Fruit fly (Drosophila melanogaster) Kc167 (cell line): ENCODE results near the gene Ir8a.

Source experiments
- Myc ChIP-seq: fragments of >200 bp; optimal IDR thresholded peaks from 2 replicates; lab custom pipeline; 2017; ENCODE audit warnings: missing external identifiers
- Sin3A ChIP-seq: fragments of >200 bp; optimal IDR thresholded peaks from 2 replicates; lab custom pipeline; 2018; ENCODE audit warnings: missing external identifiers
- h ChIP-seq: fragments of >200 bp; optimal IDR thresholded peaks from 3 replicates; lab custom pipeline; 2018; ENCODE audit warnings: missing external identifiers
- insv ChIP-seq: fragments of >200 bp; optimal IDR thresholded peaks from 3 replicates; lab custom pipeline; 2018; ENCODE audit warnings: missing external identifiers
- psq ChIP-seq: fragments of >200 bp; optimal IDR thresholded peaks from 2 replicates; lab custom pipeline; 2017; ENCODE audit warnings: missing external identifiers
- ttk ChIP-seq: sonication (Bioruptor generic); optimal IDR thresholded peaks from 2 replicates; lab custom pipeline; 2017; ENCODE audit warnings: missing external identifiers

Ir8a gene

DNA sequence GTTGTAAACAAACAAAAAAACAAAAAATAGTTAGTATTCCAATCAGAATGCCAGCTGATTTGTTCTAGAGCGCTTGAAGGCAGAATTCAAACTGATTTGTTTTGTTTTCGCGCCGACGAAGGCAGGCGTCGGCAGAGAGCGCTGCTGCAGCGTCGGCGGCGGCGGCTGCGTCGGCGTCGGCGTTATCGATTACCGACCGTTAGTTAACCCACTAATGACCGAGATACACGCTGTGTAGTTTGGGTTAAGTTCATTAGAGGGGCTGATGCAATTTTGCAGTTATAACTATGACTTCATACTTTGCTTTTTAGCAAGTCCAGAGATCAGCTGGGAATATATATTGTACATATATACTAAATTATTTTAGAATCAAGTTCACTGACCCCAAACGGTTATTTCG is 13.2 kb downstream of the Ir8a start, which contains the start of gene t:
t (minus strand) TSS at position 76 of the 400 bp plus-strand sequence.
- no peak for TF ChIP-seq insv (lab: Kevin White, UChicago)
- no peak for TF ChIP-seq Myc (lab: Kevin White, UChicago)
- TF ChIP-seq psq (lab: Kevin White, UChicago) = no peak
- no peak for TF ChIP-seq Sin3A (lab: Kevin White, UChicago)
- TF ChIP-seq h (lab: Kevin White, UChicago) = no peak
- TF ChIP-seq ttk (lab: Kevin White, UChicago) = no peak

DNA sequence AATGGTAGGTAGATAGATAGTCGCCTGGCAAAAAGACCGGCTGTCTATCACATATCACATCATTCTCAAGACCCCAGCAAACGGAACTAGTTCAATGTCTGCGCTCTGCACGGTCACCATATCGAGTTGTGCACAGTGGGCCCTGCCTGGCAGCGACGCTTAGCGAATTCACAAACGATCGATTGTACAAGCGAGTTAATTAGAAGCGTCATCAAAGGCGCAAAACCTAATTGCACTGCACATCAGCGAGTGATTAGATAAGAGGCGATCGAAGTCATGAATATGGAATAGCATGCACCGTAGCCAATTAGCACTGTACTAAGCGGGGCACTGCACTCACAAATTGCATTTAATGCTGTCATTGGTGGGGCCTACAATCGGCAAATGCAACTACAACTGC is 16.0 kb downstream of the Ir8a start:
- TF ChIP-seq Sin3A (lab: Kevin White, UChicago) (no peak), ttk (lab: Kevin White, UChicago) (no peak), psq (lab: Kevin White, UChicago) (no peak), Myc (lab: Kevin White, UChicago) (no peak), h (lab: Kevin White, UChicago) (no peak), insv (lab: Kevin White, UChicago) (no peak)

DNA sequence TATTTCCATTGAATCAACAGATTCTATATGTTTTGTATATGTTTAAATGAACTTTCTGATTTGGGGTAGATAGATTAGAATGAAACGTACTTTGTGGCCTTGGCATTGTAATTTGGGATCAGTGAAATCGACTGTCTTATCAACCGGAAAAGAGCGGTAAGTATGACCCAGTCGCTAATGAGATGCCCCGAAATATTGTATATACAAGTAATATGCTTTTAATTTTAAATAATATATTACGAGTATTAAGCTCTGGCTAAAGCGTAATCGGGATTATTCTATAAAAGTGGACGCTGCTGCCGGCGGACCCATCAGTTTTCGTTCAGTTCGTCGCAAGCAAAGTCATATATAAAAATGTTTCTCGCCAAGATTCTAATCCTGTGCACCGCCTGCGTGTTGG is 19.8 kb downstream of the Ir8a start, which contains the start of gene CG15369:
CG15369 (plus strand) TSS at position 301 of the 400 bp plus-strand sequence.
- TF ChIP-seq Myc (lab: Kevin White, UChicago) = no peak
- no peak for TF ChIP-seq psq (lab: Kevin White, UChicago)
- TF ChIP-seq h (lab: Kevin White, UChicago) = no peak
- no peak for TF ChIP-seq insv (lab: Kevin White, UChicago)
- TF ChIP-seq Sin3A (lab: Kevin White, UChicago) = no peak
- TF ChIP-seq ttk (lab: Kevin White, UChicago) = no peak

DNA sequence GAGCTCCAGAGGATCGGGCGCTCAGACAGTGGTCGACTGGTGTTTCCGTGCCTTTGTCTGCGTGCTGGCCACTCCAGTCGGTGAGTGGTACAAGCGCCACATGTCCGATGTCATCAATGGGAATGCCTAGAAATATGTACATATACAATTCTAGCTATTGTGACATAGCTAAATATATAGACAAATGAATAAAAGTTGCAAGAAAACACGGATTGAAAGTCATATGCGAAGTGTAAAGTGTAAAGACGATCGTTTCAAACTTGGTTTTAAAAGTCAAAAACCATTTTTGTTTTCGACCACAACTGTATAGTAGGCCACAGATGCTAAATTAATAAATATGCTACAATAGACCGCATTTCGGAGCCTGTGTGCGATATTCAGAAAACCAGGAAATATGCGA is 20.9 kb downstream of the Ir8a start, which contains the start of gene CG15368:
CG15368 (plus strand) TSS at position 301 of the 400 bp plus-strand sequence.
- TF ChIP-seq ttk (lab: Kevin White, UChicago) = no peak
- TF ChIP-seq Sin3A (lab: Kevin White, UChicago) = no peak
- TF ChIP-seq Myc (lab: Kevin White, UChicago) = no peak
- TF ChIP-seq h (lab: Kevin White, UChicago) = no peak
- TF ChIP-seq psq (lab: Kevin White, UChicago) = no peak
- no peak for TF ChIP-seq insv (lab: Kevin White, UChicago)

DNA sequence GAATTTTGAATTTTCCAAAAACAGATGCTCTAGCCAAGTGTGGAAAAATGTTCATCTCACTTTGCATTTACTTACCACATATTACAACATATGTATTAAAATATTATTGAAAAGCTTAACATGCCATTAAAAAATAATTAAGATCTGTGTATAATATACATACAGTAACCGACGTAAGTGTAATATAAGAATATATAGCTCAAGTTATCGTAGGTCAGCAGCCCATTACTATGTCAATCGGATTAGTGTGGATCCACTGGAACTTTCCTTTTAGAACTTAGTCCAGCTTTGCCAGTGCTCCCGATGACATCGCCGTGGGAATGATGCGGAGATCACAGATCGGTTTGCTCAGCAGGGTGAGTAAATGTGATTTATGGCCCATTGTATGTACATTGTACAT is 21.8 kb downstream of the Ir8a start, which contains the start of gene Obp8a:
Obp8a (plus strand) TSS at position 301 of the 400 bp plus-strand sequence.
- no peak for TF ChIP-seq Sin3A (lab: Kevin White, UChicago)

DNA sequence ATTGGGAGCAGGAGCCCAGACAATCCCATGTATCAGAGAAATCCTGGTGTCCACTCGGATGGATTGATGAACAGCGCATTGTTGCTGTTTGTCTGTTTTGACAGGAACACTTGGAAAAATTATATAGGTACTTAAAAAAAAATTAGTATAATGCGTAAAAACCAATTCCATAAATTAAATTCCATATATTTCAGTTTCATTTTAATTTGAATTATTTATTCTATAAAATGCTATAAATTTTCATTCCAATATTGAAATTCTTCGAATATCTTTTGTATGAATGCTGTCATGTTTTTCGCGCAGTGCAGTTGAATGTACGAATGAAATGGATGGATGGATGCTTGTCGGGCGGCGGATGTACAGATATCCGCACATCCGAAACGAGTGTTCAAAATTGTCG is 25.6 kb downstream of the Ir8a start, which contains the start of gene SmydA-9:
SmydA-9 (minus strand) TSS at position 101 of the 400 bp plus-strand sequence.
- no peak for TF ChIP-seq insv (lab: Kevin White, UChicago)
- no peak for TF ChIP-seq ttk (lab: Kevin White, UChicago)
- no peak for TF ChIP-seq Sin3A (lab: Kevin White, UChicago)
- TF ChIP-seq psq (lab: Kevin White, UChicago) = no peak
- TF ChIP-seq h (lab: Kevin White, UChicago) = no peak
- TF ChIP-seq Myc (lab: Kevin White, UChicago) = no peak

DNA sequence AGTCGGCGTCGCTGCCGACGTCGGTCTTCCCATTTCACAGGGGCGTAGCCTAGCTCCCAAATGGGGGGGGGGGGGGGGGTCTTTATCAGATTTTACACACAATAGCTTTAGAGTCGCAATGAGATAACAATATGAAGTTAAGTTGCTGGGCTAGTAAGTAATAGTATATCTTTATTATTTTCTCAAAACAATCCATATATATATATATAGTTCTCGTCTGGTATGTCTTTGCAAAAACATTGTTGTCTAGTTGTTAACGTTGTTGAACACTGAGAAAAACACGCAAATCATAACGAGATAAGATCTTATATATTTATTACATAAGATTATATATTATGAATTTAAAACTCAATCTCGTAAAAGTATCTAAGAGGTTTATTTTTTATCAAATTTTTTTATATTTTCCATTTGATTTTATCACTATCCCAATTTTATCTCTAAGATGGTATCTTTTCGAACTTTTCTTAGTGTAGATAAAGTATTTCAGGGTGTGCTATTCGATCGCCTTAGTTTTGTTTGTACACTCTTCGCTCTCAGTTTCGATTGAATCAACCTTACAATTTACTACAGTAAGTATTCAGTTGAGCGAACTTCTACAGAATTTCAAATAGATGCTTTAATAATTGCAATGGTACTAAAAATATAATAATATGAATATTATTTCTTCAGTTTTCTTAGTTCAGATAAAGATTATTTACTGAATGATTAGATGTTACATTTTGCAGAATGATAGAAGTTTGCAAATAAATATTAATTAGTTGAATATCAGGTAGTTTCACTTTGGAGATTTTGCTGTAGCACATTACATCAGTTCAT is 34.3 kb downstream of the Ir8a start:
- TF ChIP-seq Sin3A (lab: Kevin White, UChicago) = no peak
- TF ChIP-seq Myc (lab: Kevin White, UChicago) = no peak

DNA sequence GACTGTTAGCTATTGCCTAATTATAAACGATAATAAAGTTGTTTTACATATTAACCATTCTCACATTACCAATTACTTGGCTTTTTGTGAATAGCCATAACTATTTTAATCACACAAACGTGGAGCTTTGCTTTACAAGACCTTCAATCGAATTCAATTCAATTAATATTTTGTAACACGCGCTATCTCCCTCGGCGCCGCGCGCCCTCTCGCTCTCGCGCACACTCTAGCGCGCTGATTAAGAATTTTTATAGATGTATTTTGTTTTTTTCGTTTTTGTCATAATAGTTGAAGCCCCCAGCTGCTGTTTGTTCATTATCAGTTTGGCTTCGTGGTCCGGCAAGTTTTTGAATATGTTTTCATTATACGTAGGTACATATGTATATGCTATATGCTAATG is 35.3 kb downstream of the Ir8a start:
- TF ChIP-seq psq (lab: Kevin White, UChicago) (no peak), Myc (lab: Kevin White, UChicago) (no peak), h (lab: Kevin White, UChicago) (no peak), insv (lab: Kevin White, UChicago) (no peak), ttk (lab: Kevin White, UChicago) (no peak)

DNA sequence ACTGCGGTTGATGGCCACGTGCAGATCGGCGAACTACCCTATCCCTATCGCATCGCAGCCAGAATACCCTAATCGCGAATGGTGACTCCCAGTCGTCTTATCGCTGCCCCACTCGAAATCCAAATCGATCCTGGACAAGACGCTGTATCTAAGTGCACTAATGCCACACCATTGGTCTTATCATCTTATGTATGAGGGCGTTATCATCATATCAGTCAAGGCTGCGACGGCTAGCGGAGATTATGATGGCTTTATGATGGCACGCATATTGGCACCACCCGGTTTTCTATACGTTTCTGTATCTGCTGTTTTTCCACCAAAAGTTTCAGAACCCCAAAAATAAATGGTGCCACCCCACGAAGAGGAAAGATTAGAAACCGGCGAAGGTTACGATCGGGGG is 36.2 kb downstream of the Ir8a start:
- TF ChIP-seq Sin3A (lab: Kevin White, UChicago) = no peak
- no peak for TF ChIP-seq h (lab: Kevin White, UChicago)
- TF ChIP-seq Myc (lab: Kevin White, UChicago) = no peak
- TF ChIP-seq psq (lab: Kevin White, UChicago) = no peak
- no peak for TF ChIP-seq insv (lab: Kevin White, UChicago)
- TF ChIP-seq ttk (lab: Kevin White, UChicago) = no peak

DNA sequence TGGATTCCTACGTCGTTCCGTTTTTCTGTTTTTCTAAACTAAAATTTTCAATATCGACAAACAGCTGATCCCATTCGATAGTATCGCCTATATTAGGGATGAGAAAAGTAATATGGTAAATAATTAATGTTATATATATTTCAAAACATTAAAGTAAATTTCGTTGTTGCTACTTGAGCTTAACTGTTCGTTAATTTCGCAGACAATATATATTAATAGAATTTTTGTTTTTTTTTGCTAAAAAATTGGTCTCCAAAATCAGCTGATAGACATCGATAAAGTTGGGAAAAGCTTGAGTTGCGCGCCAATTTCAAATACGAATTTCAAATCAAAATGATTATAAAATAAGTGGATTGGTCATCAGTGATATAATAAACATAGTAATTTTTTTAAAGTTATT is 40.0 kb downstream of the Ir8a start, which contains the start of gene CG12118:
CG12118 (minus strand) TSS at position 53 of the 400 bp plus-strand sequence.
- no peak for TF ChIP-seq Sin3A (lab: Kevin White, UChicago)
- no peak for TF ChIP-seq h (lab: Kevin White, UChicago)
- no peak for TF ChIP-seq ttk (lab: Kevin White, UChicago)

DNA sequence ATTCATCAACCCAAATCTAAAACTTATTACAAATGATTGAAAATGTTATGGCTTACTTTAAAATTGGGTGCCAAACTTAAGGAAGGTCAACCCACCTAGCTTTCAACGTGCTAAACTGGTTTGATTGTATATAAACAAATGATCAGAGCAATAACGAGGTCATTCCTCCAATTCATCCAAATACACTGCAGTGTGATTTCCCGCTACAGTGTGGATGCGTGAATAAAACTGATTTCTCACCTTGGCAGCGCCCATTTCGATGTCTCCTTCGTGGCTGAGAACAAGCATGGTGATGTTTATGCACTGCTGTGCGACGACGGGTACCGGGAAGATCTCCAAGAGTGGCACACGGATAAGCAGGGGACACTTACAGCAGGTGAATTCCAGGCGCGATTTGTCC is 41.1 kb downstream of the Ir8a start:
- no peak for TF ChIP-seq insv (lab: Kevin White, UChicago)
- TF ChIP-seq h (lab: Kevin White, UChicago) = no peak
- TF ChIP-seq Sin3A (lab: Kevin White, UChicago) = no peak
- TF ChIP-seq Myc (lab: Kevin White, UChicago) = no peak
- TF ChIP-seq psq (lab: Kevin White, UChicago) = no peak

DNA sequence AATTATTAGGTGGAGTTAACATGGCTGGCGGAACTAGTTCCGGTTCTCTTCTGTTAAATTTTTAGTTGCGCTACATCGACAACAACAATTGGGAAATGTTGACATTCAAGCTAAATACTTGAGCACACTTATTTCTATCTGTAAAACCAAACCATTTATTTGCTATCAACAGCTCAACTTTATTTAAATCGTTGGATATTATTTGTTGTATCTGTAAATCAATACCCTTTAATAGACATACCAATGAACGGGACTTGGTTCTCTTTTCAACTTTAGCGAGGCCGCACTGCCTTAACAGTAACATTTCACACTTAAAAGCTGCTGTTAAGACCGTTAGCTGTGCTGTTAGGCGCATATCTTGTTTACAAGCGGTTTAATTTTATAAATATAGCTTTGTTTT is 42.8 kb downstream of the Ir8a start, which contains the start of gene CG12106:
CG12106 (plus strand) TSS at position 295 of the 400 bp plus-strand sequence.
- TF ChIP-seq ttk (lab: Kevin White, UChicago) (no peak), Sin3A (lab: Kevin White, UChicago) (no peak), insv (lab: Kevin White, UChicago) (no peak), psq (lab: Kevin White, UChicago) (no peak), Myc (lab: Kevin White, UChicago) (no peak), h (lab: Kevin White, UChicago) (no peak)
